Fruit fly (Drosophila melanogaster) whole organism, adult: Measurements from ENCODE around the gene CG13285.

Source experiments
- CG14711 ChIP-seq: fragments of 200-800 bp; sonication (Bioruptor generic); optimal IDR thresholded peaks from 2 replicates; lab custom pipeline; 2018; ENCODE audit warnings: missing biosample characterization, mild to moderate bottlenecking, missing genetic modification characterization, moderate library complexity
- CG5204 ChIP-seq: fragments of 200-800 bp; sonication (Bioruptor generic); optimal IDR thresholded peaks from 2 replicates; lab custom pipeline; 2016; ENCODE audit warnings: missing biosample characterization, missing genetic modification characterization
- CG7045 ChIP-seq: fragments of 200-800 bp; sonication (Bioruptor generic); optimal IDR thresholded peaks from 2 replicates; lab custom pipeline; 2017; ENCODE audit warnings: missing biosample characterization, mild to moderate bottlenecking, missing genetic modification characterization
- Clk ChIP-seq: fragments of 200-800 bp; sonication (Bioruptor generic); optimal IDR thresholded peaks from 2 replicates; lab custom pipeline; 2017; ENCODE audit warnings: missing biosample characterization, missing genetic modification characterization
- Hr96 ChIP-seq: fragments of 200-800 bp; sonication (Bioruptor generic); optimal IDR thresholded peaks from 2 replicates; lab custom pipeline; 2016; ENCODE audit warnings: missing biosample characterization, missing genetic modification characterization
- bab1 ChIP-seq: fragments of 200-800 bp; sonication (Bioruptor generic); optimal IDR thresholded peaks from 3 replicates; lab custom pipeline; 2019; ENCODE audit warnings: missing biosample characterization, mild to moderate bottlenecking, missing genetic modification characterization, moderate library complexity
- ovo ChIP-seq: fragments of 200-800 bp; sonication (Bioruptor generic); optimal IDR thresholded peaks from 2 replicates; lab custom pipeline; 2016; ENCODE audit warnings: missing biosample characterization, missing genetic modification characterization
- toe ChIP-seq: fragments of 200-800 bp; sonication (Bioruptor generic); optimal IDR thresholded peaks from 2 replicates; lab custom pipeline; 2016; ENCODE audit warnings: missing biosample characterization, missing genetic modification characterization

The CG13285 gene

DNA sequence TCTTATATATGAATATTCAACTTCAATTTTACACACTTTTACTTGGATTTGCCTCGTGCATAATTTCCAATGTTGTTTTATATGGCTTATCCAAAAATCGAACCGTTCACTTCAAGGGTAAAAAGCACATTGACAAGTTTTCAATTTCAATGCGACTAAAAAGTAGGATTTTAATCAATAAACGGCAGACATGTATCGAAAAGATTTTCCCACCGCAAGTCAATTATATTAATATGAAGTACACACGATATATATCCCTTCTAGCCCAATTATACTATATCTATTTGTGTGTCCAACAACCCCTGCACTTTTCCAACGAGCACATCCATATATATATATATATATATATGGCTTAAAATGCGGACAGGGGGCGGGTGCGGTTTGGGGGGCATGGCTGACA lies 24.8 kb downstream of the CG13285 start, which contains the start of gene CG34342:
CG34342 (minus strand) TSS at position 101 of the 400 bp plus-strand sequence.
- TF ChIP-seq CG5204 (no peak), Clk (GFP tag; lab: Kevin White, UChicago) (no peak), CG14711 (tag; lab: Kevin White, UChicago) (no peak), bab1 (GFP tag; lab: Kevin White, UChicago) (no peak), toe (GFP tag; lab: Kevin White, UChicago) (no peak), ovo (no peak), Hr96 (GFP tag; lab: Kevin White, UChicago) (no peak), CG7045 (no peak)

DNA sequence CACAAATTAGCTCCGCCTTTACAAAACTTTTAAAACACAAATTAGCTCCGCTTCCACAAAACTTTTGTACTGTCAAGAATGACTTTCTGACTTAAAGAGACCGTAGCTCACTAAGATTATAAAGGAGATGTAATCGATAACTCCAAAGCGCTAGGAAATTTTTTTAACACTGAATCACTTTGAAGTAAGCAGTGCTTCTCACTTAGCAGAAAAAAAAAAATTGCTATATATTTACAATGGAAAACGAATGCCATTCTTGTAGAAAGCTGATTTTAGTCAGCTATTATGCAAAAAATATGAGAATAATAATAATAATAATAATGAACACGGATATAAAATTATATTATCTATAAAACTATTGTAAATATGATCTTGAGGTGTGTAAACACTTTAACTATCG lies 36.7 kb downstream of the CG13285 start, which contains the start of gene blanks:
blanks (minus strand) TSS at position 101 of the 400 bp plus-strand sequence.
- no peak for TF ChIP-seq CG5204
